Worm (Caenorhabditis elegans) whole organism, late embryonic: ENCODE measurements around the gene C09G5.14.

Source experiments
- T23F11.4 ChIP-seq: fragments of 200-800 bp; sonication (Bioruptor generic); optimal IDR thresholded peaks from 2 replicates; lab custom pipeline; 2018; ENCODE audit warnings: mild to moderate bottlenecking, missing genetic modification characterization, missing compliant biosample characterization
- fkh-10 ChIP-seq: fragments of 150-350 bp; optimal IDR thresholded peaks from 2 replicates; lab custom pipeline; 2014; ENCODE audit warnings: missing biosample characterization, missing genetic modification reagents, missing genetic modification characterization
- hlh-30 ChIP-seq: sonication (generic microtip); optimal IDR thresholded peaks from 2 replicates; lab custom pipeline; 2017; ENCODE audit warnings: antibody characterized with exemption, missing genetic modification characterization, missing compliant biosample characterization; ENCODE audit not compliant: insufficient read depth
- pag-3 ChIP-seq: sonication (generic microtip); optimal IDR thresholded peaks from 2 replicates; lab custom pipeline; 2016; ENCODE audit warnings: missing compliant biosample characterization, missing genetic modification characterization, borderline replicate concordance
- pat-9 ChIP-seq: fragments of 200-800 bp; sonication (Bioruptor generic); optimal IDR thresholded peaks from 2 replicates; lab custom pipeline; 2018; ENCODE audit warnings: mild to moderate bottlenecking, missing genetic modification characterization, moderate library complexity, missing compliant biosample characterization
- ref-2 ChIP-seq: sonication (generic microtip); optimal IDR thresholded peaks from 2 replicates; lab custom pipeline; 2016; ENCODE audit warnings: missing genetic modification characterization, missing compliant biosample characterization
- tbx-2 ChIP-seq: sonication (generic microtip); optimal IDR thresholded peaks from 2 replicates; lab custom pipeline; 2016; ENCODE audit warnings: missing genetic modification characterization, missing compliant biosample characterization
- ztf-16 ChIP-seq: sonication (generic microtip); optimal IDR thresholded peaks from 2 replicates; lab custom pipeline; 2017; ENCODE audit warnings: missing genetic modification characterization, missing compliant biosample characterization

ce11 chrII:10731552-10731951 is 8.6 kb upstream of the C09G5.14 start, which contains the start of gene glb-12:
- TF ChIP-seq pat-9 (tag; lab: Kevin White, UChicago) (no peak), fkh-10 (no peak), T23F11.4 (GFP tag; lab: Kevin White, UChicago) (no peak), pag-3 (tag; lab: Kevin White, UChicago) (no peak), hlh-30 (tag; lab: Kevin White, UChicago) (no peak), ref-2 (tag; lab: Kevin White, UChicago) (no peak), tbx-2 (no peak), ztf-16 (tag; lab: Kevin White, UChicago) (no peak)
